Worm (Caenorhabditis elegans) whole organism, L1 larva: Measurements from ENCODE around the gene tmem-120.

Experiments used
- C16A3.4 ChIP-seq: fragments of 150-350 bp; optimal IDR thresholded peaks from 2 replicates; lab custom pipeline; 2014; ENCODE audit warnings: missing biosample characterization, missing genetic modification characterization
- blmp-1 ChIP-seq: fragments of 150-350 bp; optimal IDR thresholded peaks from 2 replicates; lab custom pipeline; 2014; ENCODE audit warnings: missing biosample characterization, missing genetic modification characterization
- ces-1 ChIP-seq: fragments of 150-350 bp; optimal IDR thresholded peaks from 2 replicates; lab custom pipeline; 2014; ENCODE audit warnings: missing biosample characterization, missing genetic modification reagents, missing genetic modification characterization
- lin-13 ChIP-seq: fragments of 150-350 bp; optimal IDR thresholded peaks from 2 replicates; lab custom pipeline; 2014; ENCODE audit warnings: missing biosample characterization, missing genetic modification reagents, missing genetic modification characterization
- lin-39 ChIP-seq: fragments of 150-350 bp; optimal IDR thresholded peaks from 2 replicates; lab custom pipeline; 2014; ENCODE audit warnings: missing biosample characterization, missing genetic modification reagents, missing genetic modification characterization
- mdl-1 ChIP-seq, 2 experiments: fragments of 150-350 bp; optimal IDR thresholded peaks; 2 replicates each; lab custom pipeline; 2014 to 2017; ENCODE audit warnings: missing biosample characterization in 2 of 2, missing genetic modification characterization in 2 of 2, inconsistent platforms in 1 of 2
- snpc-4 ChIP-seq: fragments of 150-350 bp; optimal IDR thresholded peaks from 2 replicates; lab custom pipeline; 2014; ENCODE audit warnings: missing biosample characterization, missing genetic modification characterization
- tbx-2 ChIP-seq: sonication (generic microtip); optimal IDR thresholded peaks from 2 replicates; lab custom pipeline; 2016; ENCODE audit warnings: missing genetic modification characterization, missing compliant biosample characterization
- zag-1 ChIP-seq: fragments of 150-350 bp; optimal IDR thresholded peaks from 2 replicates; lab custom pipeline; 2014; ENCODE audit warnings: missing biosample characterization, missing genetic modification characterization
- ztf-11 ChIP-seq, 2 experiments: sonication (generic microtip); optimal IDR thresholded peaks; 2 replicates each; lab custom pipeline; 2016 to 2017; ENCODE audit warnings: missing genetic modification characterization in 2 of 2, missing biosample characterization in 1 of 2, missing compliant biosample characterization in 1 of 2

- TF ChIP-seq mdl-1 (tag; optimal IDR thresholded peaks at IDR 0.05; lab: Kevin White, UChicago) (no peak), blmp-1 (tag; lab: Kevin White, UChicago) (peak; percentile 41), zag-1 (tag; lab: Kevin White, UChicago) (no peak), tbx-2 (tag; lab: Kevin White, UChicago) (peak; percentile 74), lin-39 (tag; lab: Kevin White, UChicago) (peak; percentile 75), lin-13 (GFP tag; lab: Kevin White, UChicago) (peak; percentile 20), snpc-4 (tag; lab: Kevin White, UChicago) (peak; percentile 35), ces-1 (GFP tag; lab: Kevin White, UChicago) (no peak), C16A3.4 (tag; lab: Kevin White, UChicago) (peak; percentile 16), ztf-11 (tag; optimal IDR thresholded peaks at IDR 0.05; lab: Kevin White, UChicago) (peak in 1 of 2 experiments; percentile 65)
Measured at ce11 chrIII:1558441-1559159, 40.8 kb upstream of the tmem-120 start, which contains the start of the genes eelo-1 and Y67D2.2.
